Fruit fly (Drosophila melanogaster): ENCODE data around the gene CG7560.

The CG7560 gene

DNA sequence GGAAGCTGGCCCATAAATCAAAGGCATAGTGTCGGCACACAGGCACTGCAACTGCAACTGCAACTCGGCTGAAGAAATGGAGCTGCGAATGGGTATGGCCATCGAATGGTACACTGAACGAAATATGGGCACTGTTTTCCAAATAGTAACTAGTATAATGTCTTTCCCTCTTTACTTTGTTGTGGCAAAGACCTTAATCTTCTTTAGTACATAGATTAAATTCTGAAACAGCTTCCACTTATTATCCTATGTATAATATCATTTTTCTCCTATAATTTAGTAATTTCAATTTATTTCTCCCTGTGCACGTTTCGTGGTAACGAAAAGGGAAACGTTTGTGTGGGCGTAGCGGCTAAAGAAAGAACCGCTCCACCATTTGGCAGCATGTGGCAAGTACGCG, 49.7 kb upstream of the CG7560 start (continued):
- no peak for TF ChIP-seq CG14667 (GFP tag; IDR thresholded peaks at IDR 0.05)
- peak; percentile 81 for TF ChIP-seq CG11504 (tag; optimal IDR thresholded peaks at IDR 0.05)
- peak; percentile 66 for TF ChIP-seq CG6813 (GFP tag; optimal IDR thresholded peaks at IDR 0.05)
- peak; percentile 84 for TF ChIP-seq CG14710 (tag; optimal IDR thresholded peaks at IDR 0.05)
- TF ChIP-seq fd96Cb (tag; optimal IDR thresholded peaks at IDR 0.05): peak; percentile 81
- TF ChIP-seq CG12942 (GFP tag; optimal IDR thresholded peaks at IDR 0.05): peak; percentile 42
- TF ChIP-seq CG7556 (GFP tag; optimal IDR thresholded peaks at IDR 0.05): peak; percentile 67
- TF ChIP-seq Ravus (GFP tag; IDR thresholded peaks at IDR 0.05): no peak
- peak; percentile 57 for TF ChIP-seq Drgx (GFP tag; IDR thresholded peaks at IDR 0.05)
- peak; percentile 97 for TF ChIP-seq sens (GFP tag)
- TF ChIP-seq slp2 (GFP tag; optimal IDR thresholded peaks at IDR 0.05): peak; percentile 33
- TF ChIP-seq ara (GFP tag; IDR thresholded peaks at IDR 0.05): peak; percentile 51
- peak; percentile 80 for TF ChIP-seq phol (tag; optimal IDR thresholded peaks at IDR 0.05)
- no peak for TF ChIP-seq HmgZ (tag; optimal IDR thresholded peaks at IDR 0.05)
- no peak for TF ChIP-seq bowl (GFP tag; IDR thresholded peaks at IDR 0.05)
- TF ChIP-seq PHDP (tag; optimal IDR thresholded peaks at IDR 0.05): peak; percentile 73
- TF ChIP-seq CG32767 (GFP tag; IDR thresholded peaks at IDR 0.05): peak; percentile 33; the same call in 1 of the 2 replicates
- TF ChIP-seq CG10979 (tag; optimal IDR thresholded peaks at IDR 0.05): peak; percentile 92
- TF ChIP-seq CG15011 (GFP tag; optimal IDR thresholded peaks at IDR 0.05): no peak
- TF ChIP-seq CG4404 (GFP tag; IDR thresholded peaks at IDR 0.05): peak; percentile 70
- peak; percentile 29 for TF ChIP-seq CG4707 (GFP tag; optimal IDR thresholded peaks at IDR 0.05)
- TF ChIP-seq CG8388 (GFP tag; optimal IDR thresholded peaks at IDR 0.05): peak; percentile 86
- peak; percentile 40 for TF ChIP-seq CG17568 (GFP tag; optimal IDR thresholded peaks at IDR 0.05)
- TF ChIP-seq CG3163 (GFP tag; optimal IDR thresholded peaks at IDR 0.05): no peak
- TF ChIP-seq dpn (GFP tag; optimal IDR thresholded peaks at IDR 0.05): peak; percentile 36 to 60
- TF ChIP-seq CG31441 (GFP tag; IDR thresholded peaks at IDR 0.05): peak; percentile 86
- no peak; the same call in 1 of the 2 replicates for TF ChIP-seq Rx (GFP tag; IDR thresholded peaks at IDR 0.05)
- TF ChIP-seq odd (GFP tag; optimal IDR thresholded peaks at IDR 0.05): peak; percentile 32
- TF ChIP-seq zf30C (GFP tag; optimal IDR thresholded peaks at IDR 0.05): peak; percentile 83
- TF ChIP-seq Elba2 (GFP tag; optimal IDR thresholded peaks at IDR 0.05): no peak
- TF ChIP-seq CG1602 (GFP tag; optimal IDR thresholded peaks at IDR 0.05): peak; percentile 69
- TF ChIP-seq cg (GFP tag; optimal IDR thresholded peaks at IDR 0.05): no peak
- peak; percentile 14 for TF ChIP-seq CG10565 (GFP tag; optimal IDR thresholded peaks at IDR 0.05)
- no peak for TF ChIP-seq gfzf (GFP tag; optimal IDR thresholded peaks at IDR 0.05)
- TF ChIP-seq CG12236 (GFP tag; optimal IDR thresholded peaks at IDR 0.05): peak; percentile 11
- no peak for TF ChIP-seq pan (optimal IDR thresholded peaks at IDR 0.05)
- TF ChIP-seq pan (GFP tag; optimal IDR thresholded peaks at IDR 0.05 in 1 of 2, IDR thresholded peaks at IDR 0.05 in 1 of 2): peak in 1 of 2 experiments; percentile 46
- peak; percentile 39 for TF ChIP-seq Mes4 (GFP tag; optimal IDR thresholded peaks at IDR 0.05)
- TF ChIP-seq dysf (GFP tag; IDR thresholded peaks at IDR 0.05): peak; percentile 64
- TF ChIP-seq CG31224 (GFP tag; IDR thresholded peaks at IDR 0.05): peak; percentile 36; the same call in 1 of the 2 replicates
- no peak for TF ChIP-seq eyg (GFP tag; optimal IDR thresholded peaks at IDR 0.05)
- TF ChIP-seq Hr51 (GFP tag; optimal IDR thresholded peaks at IDR 0.05): peak in 1 of 2 experiments; percentile 61
- TF ChIP-seq CG10321 (GFP tag; IDR thresholded peaks at IDR 0.05): no peak
- peak; percentile 54 for TF ChIP-seq Spps (tag; optimal IDR thresholded peaks at IDR 0.05)
- peak; percentile 64; the same call in 2 of the 3 replicates for TF ChIP-seq otp (GFP tag; IDR thresholded peaks at IDR 0.05)
- TF ChIP-seq pum (GFP tag; optimal IDR thresholded peaks at IDR 0.05): peak; percentile 47
- TF ChIP-seq Dp (GFP tag; optimal IDR thresholded peaks at IDR 0.05): no peak
- peak; percentile 47 for TF ChIP-seq CG1603 (tag; optimal IDR thresholded peaks at IDR 0.05)
- TF ChIP-seq Chrac-16 (GFP tag; optimal IDR thresholded peaks at IDR 0.05): peak; percentile 67
- peak; percentile 88 for TF ChIP-seq Med (GFP tag)
- TF ChIP-seq cas (GFP tag; IDR thresholded peaks at IDR 0.05): no peak
